Worm (Caenorhabditis elegans): ENCODE measurements around the gene bigr-1.
A peak's percentile ranks its signal among the peaks of the same experiment; 100 is the strongest.

The bigr-1 gene

ce11 chrII:11224045-11224481, 42.6 kb downstream of the bigr-1 start:
- TF ChIP-seq zip-8 (tag; optimal IDR thresholded peaks at IDR 0.05) = no peak
- TF ChIP-seq snpc-4 (tag; optimal IDR thresholded peaks at IDR 0.05) = no peak
- no peak for TF ChIP-seq nhr-28 (tag; optimal IDR thresholded peaks at IDR 0.05)
- no peak for TF ChIP-seq mab-5 (tag; optimal IDR thresholded peaks at IDR 0.05)
- TF ChIP-seq flh-1 (GFP tag; optimal IDR thresholded peaks at IDR 0.05) = no peak
- no peak for TF ChIP-seq ham-2 (GFP tag; optimal IDR thresholded peaks at IDR 0.05)
- TF ChIP-seq sptf-1 (tag; optimal IDR thresholded peaks at IDR 0.05) = peak; percentile 25
- TF ChIP-seq elt-1 (tag; optimal IDR thresholded peaks at IDR 0.05; ENCODE audit: borderline replicate concordance, insufficient read depth) = no peak
- peak; percentile 10 for TF ChIP-seq mep-1 (tag; optimal IDR thresholded peaks at IDR 0.05)
- TF ChIP-seq mls-2 (tag; optimal IDR thresholded peaks at IDR 0.05) = no peak
- no peak for TF ChIP-seq tbx-8 (GFP tag; optimal IDR thresholded peaks at IDR 0.05)
- TF ChIP-seq nhr-237 (tag; optimal IDR thresholded peaks at IDR 0.05) = no peak
- TF ChIP-seq ceh-39 (tag; optimal IDR thresholded peaks at IDR 0.05) = peak; percentile 15
- no peak for TF ChIP-seq sem-2 (GFP tag; optimal IDR thresholded peaks at IDR 0.05)
- peak; percentile 12 for TF ChIP-seq drap-1 (GFP tag; optimal IDR thresholded peaks at IDR 0.05)
- TF ChIP-seq lin-32 (GFP tag; optimal IDR thresholded peaks at IDR 0.05) = no peak
- TF ChIP-seq nhr-12 (tag; optimal IDR thresholded peaks at IDR 0.05) = no peak
- no peak for TF ChIP-seq cnd-1 (tag; optimal IDR thresholded peaks at IDR 0.05)
- no peak for TF ChIP-seq ztf-11 (tag; optimal IDR thresholded peaks at IDR 0.05)
- no peak for TF ChIP-seq pha-4 (tag; optimal IDR thresholded peaks at IDR 0.05)
- no peak for TF ChIP-seq nhr-76 (tag; optimal IDR thresholded peaks at IDR 0.05)
- peak; percentile 43 for TF ChIP-seq ces-1 (GFP tag; optimal IDR thresholded peaks at IDR 0.05)
- TF ChIP-seq ceh-43 (GFP tag; optimal IDR thresholded peaks at IDR 0.05) = no peak
- no peak for TF ChIP-seq unc-62 (GFP tag; optimal IDR thresholded peaks at IDR 0.05)
- TF ChIP-seq bed-3 (GFP tag; optimal IDR thresholded peaks at IDR 0.05) = no peak
- TF ChIP-seq lsy-2 (tag; optimal IDR thresholded peaks at IDR 0.05) = peak; percentile 7
- TF ChIP-seq hlh-1 (tag; optimal IDR thresholded peaks at IDR 0.05) = no peak
- no peak for TF ChIP-seq lin-13 (tag; optimal IDR thresholded peaks at IDR 0.05)
- TF ChIP-seq nhr-2 (tag; optimal IDR thresholded peaks at IDR 0.05) = no peak
- no peak for TF ChIP-seq unc-39 (tag; optimal IDR thresholded peaks at IDR 0.05)
- TF ChIP-seq unc-120 (tag; optimal IDR thresholded peaks at IDR 0.05; ENCODE audit: poor library complexity, severe bottlenecking) = peak; percentile 1

ce11 chrII:11226379-11226778, 44.9 kb downstream of the bigr-1 start, which contains the start of gene T06D8.2:
Gene T06D8.2, plus strand, starts transcription at chrII:11226679.
- TF ChIP-seq unc-120 (tag; optimal IDR thresholded peaks at IDR 0.05; ENCODE audit: poor library complexity, severe bottlenecking) = no peak
- no peak for TF ChIP-seq lin-32 (GFP tag; optimal IDR thresholded peaks at IDR 0.05)
- no peak for TF ChIP-seq ces-1 (GFP tag; optimal IDR thresholded peaks at IDR 0.05)
- TF ChIP-seq bed-3 (GFP tag; optimal IDR thresholded peaks at IDR 0.05) = no peak
- no peak for TF ChIP-seq snpc-4 (tag; optimal IDR thresholded peaks at IDR 0.05)
- TF ChIP-seq mep-1 (tag; optimal IDR thresholded peaks at IDR 0.05) = no peak
- no peak for TF ChIP-seq M03D4.4 (tag; optimal IDR thresholded peaks at IDR 0.05)
- TF ChIP-seq tbx-8 (GFP tag; optimal IDR thresholded peaks at IDR 0.05) = no peak
- TF ChIP-seq ham-2 (GFP tag; optimal IDR thresholded peaks at IDR 0.05) = no peak
- TF ChIP-seq flh-1 (GFP tag; optimal IDR thresholded peaks at IDR 0.05) = no peak
- TF ChIP-seq unc-39 (tag; optimal IDR thresholded peaks at IDR 0.05) = no peak
- TF ChIP-seq zip-8 (tag; optimal IDR thresholded peaks at IDR 0.05) = no peak
